Worm (Caenorhabditis elegans) whole organism, L4 larva: Measurements from ENCODE around the gene grl-11.

ENCODE experiments used
- D1046.2 ChIP-seq: fragments of 200-800 bp; sonication (Bioruptor generic); IDR thresholded peaks from 2 replicates; pipeline ENCODE4 v1.3.6; 2022; ENCODE audit warnings: missing genetic modification characterization, missing compliant biosample characterization
- F10B5.3 ChIP-seq: sonication (generic microtip); optimal IDR thresholded peaks from 2 replicates; lab custom pipeline; 2016; ENCODE audit warnings: mild to moderate bottlenecking, missing genetic modification characterization, missing compliant biosample characterization
- F49E8.2 ChIP-seq: sonication (generic microtip); optimal IDR thresholded peaks from 2 replicates; lab custom pipeline; 2016; ENCODE audit warnings: missing compliant biosample characterization, mild to moderate bottlenecking, missing genetic modification characterization, borderline replicate concordance
- R02D3.7 ChIP-seq: fragments of 150-350 bp; sonication (generic microtip); optimal IDR thresholded peaks from 3 replicates; lab custom pipeline; 2014; ENCODE audit warnings: missing biosample characterization, missing genetic modification characterization
- T20F7.1 ChIP-seq: fragments of 200-800 bp; sonication (Bioruptor generic); optimal IDR thresholded peaks from 2 replicates; lab custom pipeline; 2018; ENCODE audit warnings: mild to moderate bottlenecking, missing genetic modification characterization, missing compliant biosample characterization
- T26A8.4 ChIP-seq: fragments of 200-800 bp; sonication (Bioruptor generic); IDR thresholded peaks from 2 replicates; pipeline ENCODE4 v1.3.6; 2022; ENCODE audit warnings: missing genetic modification characterization, missing compliant biosample characterization
- Y48G9A.11 ChIP-seq: fragments of 200-800 bp; sonication (Bioruptor generic); IDR thresholded peaks from 2 replicates; pipeline ENCODE4 v1.3.6; 2022; ENCODE audit warnings: missing genetic modification reagents, missing genetic modification characterization, missing compliant biosample characterization
- Y5F2A.4 ChIP-seq: fragments of 200-800 bp; sonication (Bioruptor generic); optimal IDR thresholded peaks from 2 replicates; lab custom pipeline; 2018; ENCODE audit warnings: mild to moderate bottlenecking, missing genetic modification characterization, missing compliant biosample characterization
- Y75B8A.6 ChIP-seq: fragments of 200-800 bp; sonication (Bioruptor generic); IDR thresholded peaks from 2 replicates; pipeline ENCODE4 v1.3.6; 2022; ENCODE audit warnings: missing genetic modification reagents, missing genetic modification characterization, missing compliant biosample characterization
- ZK337.2 ChIP-seq: fragments of 200-800 bp; sonication (Bioruptor generic); IDR thresholded peaks from 2 replicates; pipeline ENCODE4 v1.3.6; 2022; ENCODE audit warnings: missing genetic modification reagents, missing genetic modification characterization, missing compliant biosample characterization
- ZK546.5 ChIP-seq, 2 experiments: sonication (generic microtip); optimal IDR thresholded peaks; 2 replicates each; lab custom pipeline; 2017; ENCODE audit warnings: missing biosample characterization in 2 of 2, missing genetic modification characterization in 2 of 2
- ama-1 ChIP-seq: fragments of 150-350 bp; optimal IDR thresholded peaks from 2 replicates; lab custom pipeline; 2014; ENCODE audit warnings: inconsistent platforms, mixed read lengths
- arid-1 ChIP-seq: fragments of 200-800 bp; sonication (Bioruptor generic); conservative IDR thresholded peaks from 2 replicates; pipeline ENCODE4 v1.3.6; 2022; ENCODE audit warnings: missing genetic modification reagents, missing genetic modification characterization, missing compliant biosample characterization
- attf-4 ChIP-seq: sonication (generic microtip); optimal IDR thresholded peaks from 3 replicates; lab custom pipeline; 2017; ENCODE audit warnings: missing biosample characterization, missing genetic modification characterization
- ceh-28 ChIP-seq: fragments of 150-350 bp; optimal IDR thresholded peaks from 2 replicates; lab custom pipeline; 2014; ENCODE audit warnings: missing biosample characterization, missing genetic modification reagents, missing genetic modification characterization
- ceh-82 ChIP-seq: sonication (generic microtip); optimal IDR thresholded peaks from 2 replicates; lab custom pipeline; 2017; ENCODE audit warnings: missing biosample characterization, missing genetic modification characterization
- ces-1 ChIP-seq: fragments of 150-350 bp; sonication (generic microtip); optimal IDR thresholded peaks from 4 replicates; lab custom pipeline; 2014; ENCODE audit warnings: missing biosample characterization, missing genetic modification reagents, missing genetic modification characterization
- daf-12 ChIP-seq: fragments of 150-350 bp; optimal IDR thresholded peaks from 2 replicates; lab custom pipeline; 2014; ENCODE audit warnings: missing biosample characterization, missing genetic modification reagents, missing genetic modification characterization
- dpl-1 ChIP-seq: fragments of 150-350 bp; optimal IDR thresholded peaks from 2 replicates; lab custom pipeline; 2014; ENCODE audit warnings: missing biosample characterization, missing genetic modification reagents, missing genetic modification characterization
- dve-1 ChIP-seq: sonication (generic microtip); optimal IDR thresholded peaks from 2 replicates; lab custom pipeline; 2017; ENCODE audit warnings: antibody characterized with exemption, mild to moderate bottlenecking, missing genetic modification characterization, missing compliant biosample characterization; ENCODE audit not compliant: insufficient read depth
- egl-43 ChIP-seq: fragments of 200-800 bp; sonication (Bioruptor generic); IDR thresholded peaks from 2 replicates; pipeline ENCODE4 v1.3.6; 2022; ENCODE audit warnings: missing genetic modification reagents, missing genetic modification characterization, missing compliant biosample characterization
- fkh-10 ChIP-seq: fragments of 150-350 bp; optimal IDR thresholded peaks from 2 replicates; lab custom pipeline; 2014; ENCODE audit warnings: missing biosample characterization, missing genetic modification reagents, missing genetic modification characterization
- hif-1 ChIP-seq, 2 experiments: sonication (generic microtip); optimal IDR thresholded peaks; 2 replicates each; lab custom pipeline; 2016 to 2017; ENCODE audit warnings: missing compliant biosample characterization in 2 of 2, missing genetic modification characterization in 2 of 2, missing genetic modification reagents in 2 of 2, missing genotype in 2 of 2, mild to moderate bottlenecking in 1 of 2
- hlh-30 ChIP-seq: sonication (generic microtip); optimal IDR thresholded peaks from 2 replicates; lab custom pipeline; 2017; ENCODE audit warnings: antibody characterized with exemption, mild to moderate bottlenecking, missing genetic modification characterization, missing compliant biosample characterization; ENCODE audit not compliant: insufficient read depth
- hmg-1.1 ChIP-seq: fragments of 200-800 bp; sonication (Bioruptor generic); IDR thresholded peaks from 2 replicates; pipeline ENCODE4 v1.3.6; 2022; ENCODE audit warnings: missing genetic modification reagents, missing genetic modification characterization, missing compliant biosample characterization
- jun-1 ChIP-seq: fragments of 150-350 bp; optimal IDR thresholded peaks from 2 replicates; lab custom pipeline; 2014; ENCODE audit warnings: missing biosample characterization, missing genetic modification reagents, missing genetic modification characterization
- lim-7 ChIP-seq: fragments of 200-800 bp; sonication (Bioruptor generic); IDR thresholded peaks from 2 replicates; pipeline ENCODE4 v1.3.6; 2022; ENCODE audit warnings: missing genetic modification characterization, missing compliant biosample characterization
- lin-39 ChIP-seq: fragments of 150-350 bp; optimal IDR thresholded peaks from 2 replicates; lab custom pipeline; 2014; ENCODE audit warnings: missing biosample characterization, missing genetic modification reagents, missing genetic modification characterization
- madf-9 ChIP-seq: fragments of 200-800 bp; sonication (Bioruptor generic); conservative IDR thresholded peaks from 2 replicates; pipeline ENCODE4 v1.3.6; 2022; ENCODE audit warnings: missing genetic modification reagents, missing genetic modification characterization, missing compliant biosample characterization
- mdl-1 ChIP-seq, 2 experiments: fragments of 150-350 bp in 1 of 2; sonication (generic microtip) in 1 of 2; optimal IDR thresholded peaks; 2 replicates each; lab custom pipeline; 2014 to 2017; ENCODE audit warnings: missing biosample characterization in 2 of 2, missing genetic modification characterization in 2 of 2
- mes-2 ChIP-seq: sonication (generic microtip); optimal IDR thresholded peaks from 2 replicates; lab custom pipeline; 2016; ENCODE audit warnings: missing genotype, mild to moderate bottlenecking, missing genetic modification characterization, missing compliant biosample characterization; ENCODE audit not compliant: poor library complexity, severe bottlenecking
- mxl-2 ChIP-seq: fragments of 200-800 bp; sonication (Bioruptor generic); conservative IDR thresholded peaks from 2 replicates; pipeline ENCODE4 v1.3.6; 2022; ENCODE audit warnings: missing genetic modification reagents, missing genetic modification characterization, missing compliant biosample characterization
- mxl-3 ChIP-seq: fragments of 200-800 bp; sonication (Bioruptor generic); optimal IDR thresholded peaks from 2 replicates; lab custom pipeline; 2018; ENCODE audit warnings: mild to moderate bottlenecking, missing genetic modification characterization, missing compliant biosample characterization
- nhr-102 ChIP-seq: sonication (generic microtip); optimal IDR thresholded peaks from 2 replicates; lab custom pipeline; 2016; ENCODE audit warnings: mild to moderate bottlenecking, missing genetic modification characterization, moderate library complexity, missing compliant biosample characterization
- nhr-111 ChIP-seq: fragments of 200-800 bp; sonication (Bioruptor generic); optimal IDR thresholded peaks from 2 replicates; lab custom pipeline; 2018; ENCODE audit warnings: mild to moderate bottlenecking, missing genetic modification characterization, missing compliant biosample characterization
- nhr-237 ChIP-seq: sonication (generic microtip); optimal IDR thresholded peaks from 2 replicates; lab custom pipeline; 2017; ENCODE audit warnings: missing biosample characterization, missing genetic modification characterization
- nhr-41 ChIP-seq: fragments of 200-800 bp; sonication (Bioruptor generic); IDR thresholded peaks from 2 replicates; pipeline ENCODE4 v1.3.6; 2022; ENCODE audit warnings: missing genetic modification reagents, missing genetic modification characterization, missing compliant biosample characterization
- nhr-48 ChIP-seq: sonication (generic microtip); optimal IDR thresholded peaks from 2 replicates; lab custom pipeline; 2016; ENCODE audit warnings: mild to moderate bottlenecking, missing genetic modification characterization, missing compliant biosample characterization
- nhr-77 ChIP-seq: fragments of 150-350 bp; optimal IDR thresholded peaks from 2 replicates; lab custom pipeline; 2014; ENCODE audit warnings: missing biosample characterization, missing genetic modification characterization
- saeg-2 ChIP-seq: fragments of 200-800 bp; sonication (Bioruptor generic); IDR thresholded peaks from 2 replicates; pipeline ENCODE4 v1.3.6; 2022; ENCODE audit warnings: missing genetic modification reagents, missing genetic modification characterization, missing compliant biosample characterization
- sdz-12 ChIP-seq: fragments of 200-800 bp; sonication (Bioruptor generic); optimal IDR thresholded peaks from 2 replicates; lab custom pipeline; 2018; ENCODE audit warnings: mild to moderate bottlenecking, missing genetic modification characterization, missing compliant biosample characterization
- snpc-1.2 ChIP-seq: fragments of 200-800 bp; sonication (Bioruptor generic); IDR thresholded peaks from 2 replicates; pipeline ENCODE4 v1.3.6; 2022; ENCODE audit warnings: missing genetic modification reagents, missing genetic modification characterization, missing compliant biosample characterization
- spr-3 ChIP-seq: fragments of 200-800 bp; sonication (Bioruptor generic); optimal IDR thresholded peaks from 2 replicates; lab custom pipeline; 2018; ENCODE audit warnings: mild to moderate bottlenecking, missing genetic modification characterization, missing compliant biosample characterization
- unc-130 ChIP-seq: sonication (generic microtip); optimal IDR thresholded peaks from 2 replicates; lab custom pipeline; 2016; ENCODE audit warnings: missing genetic modification reagents, missing genetic modification characterization, missing compliant biosample characterization
- unc-39 ChIP-seq: sonication (generic microtip); optimal IDR thresholded peaks from 2 replicates; lab custom pipeline; 2017; ENCODE audit warnings: missing biosample characterization, missing genetic modification characterization
- unc-62 ChIP-seq, 3 experiments: fragments of 150-350 bp in 1 of 3; sonication (generic microtip); optimal IDR thresholded peaks in 2 of 3; peaks in 1 of 3; 1 replicate in 1 of 3; 2 replicates in 2 of 3; lab custom pipeline; 2014 to 2017; ENCODE audit warnings: missing biosample characterization in 3 of 3, missing genetic modification characterization in 3 of 3, missing genetic modification reagents in 3 of 3, missing genotype in 1 of 3
- zip-2 ChIP-seq: fragments of 150-350 bp; optimal IDR thresholded peaks from 2 replicates; lab custom pipeline; 2014; ENCODE audit warnings: missing biosample characterization, missing genetic modification characterization
- ztf-11 ChIP-seq: fragments of 150-350 bp; optimal IDR thresholded peaks from 2 replicates; lab custom pipeline; 2014; ENCODE audit warnings: missing biosample characterization, missing genetic modification characterization

grl-11 gene

ce11 chrIII:9105653-9106052, 12.5 kb downstream of the grl-11 start:
- TF ChIP-seq F10B5.3 (no peak), madf-9 (GFP tag; lab: Robert Waterston, UW) (no peak), hif-1 (tag; optimal IDR thresholded peaks at IDR 0.05; lab: Kevin White, UChicago) (no peak), fkh-10 (GFP tag; lab: Kevin White, UChicago) (no peak), attf-4 (tag; lab: Kevin White, UChicago) (no peak), ZK337.2 (GFP tag; lab: Robert Waterston, UW) (no peak), jun-1 (tag; lab: Kevin White, UChicago) (no peak), nhr-237 (tag; lab: Kevin White, UChicago) (no peak), dve-1 (tag; lab: Kevin White, UChicago) (peak; percentile 15), hlh-30 (peak; percentile 9), arid-1 (GFP tag; lab: Robert Waterston, UW) (no peak), F49E8.2 (no peak), spr-3 (no peak), unc-39 (tag; lab: Kevin White, UChicago) (no peak)

ce11 chrIII:9104060-9104459, 14.1 kb downstream of the grl-11 start:
- TF ChIP-seq ceh-28 (tag; lab: Kevin White, UChicago) (no peak), ces-1 (GFP tag; lab: Kevin White, UChicago) (no peak), nhr-111 (GFP tag; lab: Kevin White, UChicago) (peak; percentile 59), R02D3.7 (tag; lab: Kevin White, UChicago) (no peak), unc-62 (GFP tag; optimal IDR thresholded peaks at IDR 0.05 in 1 of 2; lab: Kevin White, UChicago) (peak in 1 of 2 experiments; percentile 92), unc-62 (tag; optimal IDR thresholded peaks at IDR 0.05; lab: Kevin White, UChicago) (no peak), snpc-1.2 (peak; percentile 73), ama-1 (lab: Kevin White, UChicago) (no peak), zip-2 (peak; percentile 35), Y5F2A.4 (GFP tag; lab: Kevin White, UChicago) (peak; percentile 26), ztf-11 (tag; lab: Kevin White, UChicago) (no peak), ceh-82 (tag; lab: Kevin White, UChicago) (no peak), saeg-2 (GFP tag; lab: Robert Waterston, UW) (0 out of 2 replicates have a peak, but pooled peaks have one; percentile 69), nhr-102 (peak; percentile 37), mes-2 (peak; percentile 73), hif-1 (tag; optimal IDR thresholded peaks at IDR 0.05; lab: Kevin White, UChicago) (peak in 1 of 2 experiments; percentile 54), hmg-1.1 (GFP tag; lab: Robert Waterston, UW) (peak; percentile 70), lin-39 (no peak), arid-1 (GFP tag; lab: Robert Waterston, UW) (peak; percentile 75), dpl-1 (GFP tag; lab: Kevin White, UChicago) (peak; percentile 1), nhr-41 (GFP tag; lab: Robert Waterston, UW) (0 out of 2 replicates have a peak, but pooled peaks have one; percentile 44), ZK337.2 (GFP tag; lab: Robert Waterston, UW) (no peak), Y75B8A.6 (GFP tag; lab: Robert Waterston, UW) (no peak), mdl-1 (tag; optimal IDR thresholded peaks at IDR 0.05; lab: Kevin White, UChicago) (peak in 1 of 2 experiments; percentile 15), lim-7 (GFP tag; lab: Robert Waterston, UW) (peak; percentile 95), T20F7.1 (GFP tag; lab: Kevin White, UChicago) (peak; percentile 35), F49E8.2 (no peak), egl-43 (peak; percentile 95), ZK546.5 (tag; optimal IDR thresholded peaks at IDR 0.05; lab: Kevin White, UChicago) (no peak), sdz-12 (GFP tag; lab: Kevin White, UChicago) (no peak), mxl-2 (GFP tag; lab: Robert Waterston, UW) (0 out of 2 replicates have a peak, but pooled peaks have one; percentile 35), nhr-48 (peak; percentile 23), T26A8.4 (GFP tag; lab: Robert Waterston, UW) (peak; percentile 74), nhr-77 (tag; lab: Kevin White, UChicago) (no peak), mxl-3 (GFP tag; lab: Kevin White, UChicago) (peak; percentile 0), D1046.2 (GFP tag; lab: Robert Waterston, UW) (peak; percentile 76), jun-1 (tag; lab: Kevin White, UChicago) (no peak), unc-130 (GFP tag; lab: Kevin White, UChicago) (peak; percentile 57), Y48G9A.11 (peak; percentile 82), F10B5.3 (no peak), hlh-30 (no peak), daf-12 (tag; lab: Kevin White, UChicago) (no peak)
